Fruit fly (Drosophila melanogaster): ENCODE data around the gene TwdlG.

TwdlG gene

dm6 chr3R:4215264-4215993 lies 35.7 kb downstream of the TwdlG start, which contains the start of gene CG14636 (continued):
- peak; percentile 89 for TF ChIP-seq Ptx1 (GFP tag; IDR thresholded peaks at IDR 0.05)
- peak; percentile 77 for TF ChIP-seq CG7372 (GFP tag; IDR thresholded peaks at IDR 0.05)
- TF ChIP-seq Fer1 (GFP tag; optimal IDR thresholded peaks at IDR 0.05) = peak; percentile 84
- TF ChIP-seq unc-4 (GFP tag; IDR thresholded peaks at IDR 0.05; ENCODE audit: partially characterized antibody) = no peak
- peak; percentile 64 for TF ChIP-seq CG9817 (tag; optimal IDR thresholded peaks at IDR 0.05)
- TF ChIP-seq jing (GFP tag; optimal IDR thresholded peaks at IDR 0.05) = peak; percentile 58
- peak; percentile 44 for TF ChIP-seq maf-S (GFP tag; optimal IDR thresholded peaks at IDR 0.05)
- TF ChIP-seq CG11696 (GFP tag; IDR thresholded peaks at IDR 0.05) = peak; percentile 32; the same call in 1 of the 2 replicates
- peak; percentile 48 for TF ChIP-seq Camta (GFP tag; optimal IDR thresholded peaks at IDR 0.05)
- peak; percentile 48 for TF ChIP-seq CG18011 (GFP tag; optimal IDR thresholded peaks at IDR 0.05)
- TF ChIP-seq CG31224 (GFP tag; IDR thresholded peaks at IDR 0.05) = peak; percentile 69; the same call in 1 of the 2 replicates
- no peak for TF ChIP-seq CG10565 (GFP tag; optimal IDR thresholded peaks at IDR 0.05)
- TF ChIP-seq CG7556 (GFP tag; optimal IDR thresholded peaks at IDR 0.05) = peak; percentile 69
- no peak for TF ChIP-seq tna (GFP tag; IDR thresholded peaks at IDR 0.05; ENCODE audit: partially characterized antibody)
- no peak for TF ChIP-seq CG12236 (GFP tag; optimal IDR thresholded peaks at IDR 0.05)
- peak; percentile 61 for TF ChIP-seq fu2 (GFP tag; optimal IDR thresholded peaks at IDR 0.05)
- no peak for TF ChIP-seq Dfd (GFP tag; optimal IDR thresholded peaks at IDR 0.05)
- peak; percentile 50 for TF ChIP-seq CG10654 (GFP tag; optimal IDR thresholded peaks at IDR 0.05)
- TF ChIP-seq yki (optimal IDR thresholded peaks at IDR 0.05) = no peak
- TF ChIP-seq CG8281 (tag; optimal IDR thresholded peaks at IDR 0.05) = peak; percentile 35
- peak; percentile 73 to 74 for TF ChIP-seq dpn (GFP tag; optimal IDR thresholded peaks at IDR 0.05)
- no peak for TF ChIP-seq HmgD (GFP tag; optimal IDR thresholded peaks at IDR 0.05)
- no peak for TF ChIP-seq Dp (GFP tag; optimal IDR thresholded peaks at IDR 0.05)
- peak; percentile 27; the same call in 1 of the 2 replicates for TF ChIP-seq ham (GFP tag; IDR thresholded peaks at IDR 0.05)
- TF ChIP-seq hkb (optimal IDR thresholded peaks at IDR 0.05) = no peak
- peak; percentile 83 for TF ChIP-seq hkb (GFP tag; IDR thresholded peaks at IDR 0.05)
- peak; percentile 46 for TF ChIP-seq schlank (tag; optimal IDR thresholded peaks at IDR 0.05)
- no peak for TF ChIP-seq ac (GFP tag; optimal IDR thresholded peaks at IDR 0.05)
- no peak for TF ChIP-seq CG13894 (tag; optimal IDR thresholded peaks at IDR 0.05)
- peak; percentile 35; the same call in 1 of the 2 replicates for TF ChIP-seq Taf1 (GFP tag; IDR thresholded peaks at IDR 0.05)
- TF ChIP-seq stc (GFP tag; IDR thresholded peaks at IDR 0.05) = peak; percentile 83
- TF ChIP-seq CG8765 (GFP tag; IDR thresholded peaks at IDR 0.05) = no peak
- no peak for TF ChIP-seq Hmx (GFP tag; optimal IDR thresholded peaks at IDR 0.05)
- no peak for TF ChIP-seq kay (GFP tag; optimal IDR thresholded peaks at IDR 0.05)
- peak; percentile 85 for TF ChIP-seq tgo (GFP tag; IDR thresholded peaks at IDR 0.05)
- TF ChIP-seq CG11695 (GFP tag; IDR thresholded peaks at IDR 0.05) = peak; percentile 84
- TF ChIP-seq bab2 (GFP tag; optimal IDR thresholded peaks at IDR 0.05) = peak; percentile 60
- TF ChIP-seq CG10321 (GFP tag; IDR thresholded peaks at IDR 0.05) = no peak
- no peak for TF ChIP-seq CG10431 (GFP tag; optimal IDR thresholded peaks at IDR 0.05)
- TF ChIP-seq Oli (tag; optimal IDR thresholded peaks at IDR 0.05) = peak; percentile 77
- TF ChIP-seq lola (GFP tag; optimal IDR thresholded peaks at IDR 0.05) = no peak
- peak; percentile 46 for TF ChIP-seq CG6813 (GFP tag; optimal IDR thresholded peaks at IDR 0.05)
- TF ChIP-seq psq (GFP tag; optimal IDR thresholded peaks at IDR 0.05) = no peak
- TF ChIP-seq unpg (GFP tag; optimal IDR thresholded peaks at IDR 0.05) = peak; percentile 68
- TF ChIP-seq BEAF-32 (GFP tag; optimal IDR thresholded peaks at IDR 0.05) = no peak
- no peak for TF ChIP-seq MTF-1 (GFP tag; optimal IDR thresholded peaks at IDR 0.05; ENCODE audit: borderline replicate concordance)
- peak; percentile 25 for TF ChIP-seq CG17829 (tag; optimal IDR thresholded peaks at IDR 0.05)
- TF ChIP-seq CG17361 (GFP tag; IDR thresholded peaks at IDR 0.05) = peak; percentile 54; the same call in 2 of the 3 replicates
- TF ChIP-seq bowl (GFP tag; IDR thresholded peaks at IDR 0.05) = no peak
- TF ChIP-seq gsb (GFP tag; IDR thresholded peaks at IDR 0.05) = peak; percentile 67

All from whole organism, embryonic.